Fruit fly (Drosophila melanogaster): Measurements from ENCODE around the gene Sk1.

DNA sequence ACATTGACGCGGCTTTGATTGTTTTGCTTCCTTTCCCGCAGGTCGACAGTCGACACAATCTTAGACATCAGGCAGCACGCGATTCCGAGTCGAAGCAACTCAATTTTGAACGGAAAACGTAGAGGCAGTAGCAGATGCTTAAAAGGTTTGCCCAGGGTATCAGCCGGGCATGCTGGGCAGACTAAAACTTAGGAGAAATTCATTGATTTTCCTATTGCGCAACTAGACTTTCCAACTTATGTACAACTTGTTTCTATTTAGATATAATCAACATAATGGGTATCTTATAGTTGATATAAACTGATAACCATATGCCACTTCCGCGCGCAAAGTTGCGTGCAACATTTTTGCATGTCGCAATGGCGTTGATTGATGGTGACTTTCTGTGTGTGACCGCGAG, 24.4 kb downstream of the Sk1 start:
- no peak for TF ChIP-seq insv (optimal IDR thresholded peaks at IDR 0.05)
- no peak for TF ChIP-seq Myc (optimal IDR thresholded peaks at IDR 0.05)
- TF ChIP-seq psq (optimal IDR thresholded peaks at IDR 0.05), result no peak
- no peak for TF ChIP-seq ttk (optimal IDR thresholded peaks at IDR 0.05)

All from Kc167 (cell line).